Worm (Caenorhabditis elegans): Measurements from ENCODE around the gene hse-5.

DNA sequence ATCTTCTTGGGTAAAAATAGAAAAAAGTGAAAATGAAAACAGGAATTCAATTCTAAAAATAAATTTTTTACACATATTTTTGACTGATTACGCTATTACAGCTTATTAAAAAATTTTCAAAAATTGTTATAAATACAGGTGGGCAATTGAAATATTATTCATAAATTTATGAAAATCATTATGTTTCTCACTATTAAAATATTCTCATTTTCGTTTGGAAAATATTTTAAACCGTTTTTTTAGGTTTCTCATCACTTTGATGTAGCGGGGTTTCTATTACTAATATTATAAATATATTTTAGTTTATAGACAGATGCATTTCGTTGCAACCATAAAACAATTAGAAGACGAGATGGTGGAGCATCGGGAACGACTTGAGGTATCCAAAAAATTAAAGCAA, 52.0 kb downstream of the hse-5 start, which contains the start of gene R07E5.5:
- no peak for TF ChIP-seq aly-2 (tag; optimal IDR thresholded peaks at IDR 0.05)
- no peak for TF ChIP-seq alr-1 (tag; optimal IDR thresholded peaks at IDR 0.05; ENCODE audit: borderline replicate concordance)
- TF ChIP-seq tbx-2 (tag; optimal IDR thresholded peaks at IDR 0.05) = no peak
- no peak for TF ChIP-seq nhr-11 (tag; optimal IDR thresholded peaks at IDR 0.05)
- TF ChIP-seq nhr-20 (tag; optimal IDR thresholded peaks at IDR 0.05) = no peak
- no peak for TF ChIP-seq ztf-4 (tag; optimal IDR thresholded peaks at IDR 0.05)
